Fruit fly (Drosophila melanogaster) whole organism, embryonic: ENCODE results near the gene THADA.
A peak's percentile ranks its signal among the peaks of the same experiment; 100 is the strongest.

Source experiments
- B-H1 ChIP-seq: fragments of 200-800 bp; sonication (Bioruptor generic); IDR thresholded peaks from 3 replicates; pipeline ENCODE4 v1.3.6; 2022; ENCODE audit warnings: missing biosample characterization, missing genetic modification characterization
- Bgb ChIP-seq: fragments of 200-800 bp; sonication (Bioruptor generic); IDR thresholded peaks from 2 replicates; pipeline ENCODE4 v1.3.6; 2022; ENCODE audit warnings: missing biosample characterization, missing genetic modification characterization; ENCODE audit not compliant: partially characterized antibody
- BtbVII ChIP-seq: fragments of 200-800 bp; sonication (Bioruptor generic); optimal IDR thresholded peaks from 3 replicates; lab custom pipeline; 2017; ENCODE audit warnings: missing biosample characterization, mild to moderate bottlenecking, missing genetic modification characterization
- CG10209 ChIP-seq: fragments of 200-800 bp; sonication (Bioruptor generic); optimal IDR thresholded peaks from 3 replicates; lab custom pipeline; 2017; ENCODE audit warnings: missing biosample characterization, mild to moderate bottlenecking, missing genetic modification characterization, missing genetic modification reagents
- CG11093 ChIP-seq: fragments of 200-800 bp; sonication (Bioruptor generic); IDR thresholded peaks from 3 replicates; pipeline ENCODE4 v1.3.6; 2022; ENCODE audit warnings: missing biosample characterization, missing genetic modification characterization
- CG12155 ChIP-seq: fragments of 200-800 bp; sonication (Bioruptor generic); optimal IDR thresholded peaks from 3 replicates; lab custom pipeline; 2016; ENCODE audit warnings: missing biosample characterization, missing genetic modification characterization
- CG12744 ChIP-seq: fragments of 200-800 bp; sonication (Bioruptor generic); optimal IDR thresholded peaks from 2 replicates; lab custom pipeline; 2016; ENCODE audit warnings: missing biosample characterization, missing genetic modification characterization
- CG13424 ChIP-seq: fragments of 200-800 bp; sonication (Bioruptor generic); optimal IDR thresholded peaks from 2 replicates; lab custom pipeline; 2019; ENCODE audit warnings: missing biosample characterization, mild to moderate bottlenecking, missing genetic modification characterization, moderate library complexity
- CG13894 ChIP-seq: fragments of 200-800 bp; sonication (Bioruptor generic); optimal IDR thresholded peaks from 3 replicates; lab custom pipeline; 2018; ENCODE audit warnings: missing biosample characterization, mild to moderate bottlenecking, missing genetic modification characterization, moderate library complexity
- CG15011 ChIP-seq: fragments of 200-800 bp; sonication (Bioruptor generic); optimal IDR thresholded peaks from 3 replicates; lab custom pipeline; 2018; ENCODE audit warnings: missing biosample characterization, mild to moderate bottlenecking, missing genetic modification characterization
- CG15601 ChIP-seq: fragments of 200-800 bp; sonication (Bioruptor generic); optimal IDR thresholded peaks from 3 replicates; lab custom pipeline; 2019; ENCODE audit warnings: missing biosample characterization, mild to moderate bottlenecking, missing genetic modification characterization, moderate library complexity
- CG16779 ChIP-seq: fragments of 200-800 bp; sonication (Bioruptor generic); IDR thresholded peaks from 2 replicates; pipeline ENCODE4 v1.3.6; 2022; ENCODE audit warnings: missing biosample characterization, missing genetic modification characterization
- CG17829 ChIP-seq: fragments of 200-800 bp; optimal IDR thresholded peaks from 2 replicates; lab custom pipeline; 2019; ENCODE audit warnings: missing biosample characterization, mild to moderate bottlenecking, missing genetic modification characterization, moderate library complexity
- CG2129 ChIP-seq: fragments of 200-800 bp; sonication (Bioruptor generic); IDR thresholded peaks from 2 replicates; pipeline ENCODE4 v1.3.6; 2022; ENCODE audit warnings: missing biosample characterization, missing genetic modification characterization; ENCODE audit not compliant: partially characterized antibody
- CG34376 ChIP-seq: fragments of 200-800 bp; sonication (Bioruptor generic); optimal IDR thresholded peaks from 2 replicates; lab custom pipeline; 2018; ENCODE audit warnings: missing biosample characterization, mild to moderate bottlenecking, missing genetic modification characterization
- CG4730 ChIP-seq: fragments of 200-800 bp; sonication (Bioruptor generic); IDR thresholded peaks from 2 replicates; pipeline ENCODE4 v1.3.6; 2022; ENCODE audit warnings: missing biosample characterization, missing genetic modification characterization
- CG7372 ChIP-seq: fragments of 200-800 bp; sonication (Bioruptor generic); IDR thresholded peaks from 2 replicates; pipeline ENCODE4 v1.3.6; 2022; ENCODE audit warnings: missing biosample characterization, missing genetic modification characterization
- CHES-1-like ChIP-seq: fragments of 200-800 bp; sonication (Bioruptor generic); optimal IDR thresholded peaks from 2 replicates; lab custom pipeline; 2016; ENCODE audit warnings: missing biosample characterization, missing genetic modification characterization
- D ChIP-seq, 2 experiments: fragments of 200-800 bp in 1 of 2; fragments of >200 bp in 1 of 2; sonication (Bioruptor generic) in 1 of 2; optimal IDR thresholded peaks; 2 replicates in 1 of 2; 3 replicates in 1 of 2; lab custom pipeline; 2017; ENCODE audit warnings: mild to moderate bottlenecking in 1 of 2, missing biosample characterization in 1 of 2, missing genetic modification characterization in 1 of 2, missing genetic modification reagents in 1 of 2
- Dek ChIP-seq: fragments of 200-800 bp; sonication (Bioruptor generic); optimal IDR thresholded peaks from 3 replicates; lab custom pipeline; 2019; ENCODE audit warnings: missing biosample characterization, mild to moderate bottlenecking, missing genetic modification characterization, moderate library complexity
- Dp ChIP-seq: fragments of 200-800 bp; sonication (Bioruptor generic); optimal IDR thresholded peaks from 2 replicates; lab custom pipeline; 2018; ENCODE audit warnings: missing biosample characterization, mild to moderate bottlenecking, missing genetic modification characterization, moderate library complexity
- E2f1 ChIP-seq: fragments of 200-800 bp; sonication (Bioruptor generic); IDR thresholded peaks from 2 replicates; pipeline ENCODE4 v1.3.6; 2022; ENCODE audit warnings: missing biosample characterization, missing genetic modification characterization
- GATAe ChIP-seq: fragments of 200-800 bp; sonication (Bioruptor generic); conservative IDR thresholded peaks from 2 replicates; pipeline ENCODE4 v1.3.6; 2022; ENCODE audit warnings: missing biosample characterization, missing genetic modification characterization
- Gug ChIP-seq: fragments of 200-800 bp; sonication (Bioruptor generic); IDR thresholded peaks from 4 replicates; pipeline ENCODE4 v1.3.6; 2022; ENCODE audit warnings: missing biosample characterization, missing genetic modification characterization
- Hmx ChIP-seq: fragments of 200-800 bp; sonication (Bioruptor generic); optimal IDR thresholded peaks from 2 replicates; lab custom pipeline; 2016; ENCODE audit warnings: missing biosample characterization, missing genetic modification characterization
- Hr39 ChIP-seq: fragments of >200 bp; optimal IDR thresholded peaks from 2 replicates; lab custom pipeline; 2017
- Meics ChIP-seq: fragments of 200-800 bp; sonication (Bioruptor generic); optimal IDR thresholded peaks from 2 replicates; lab custom pipeline; 2017; ENCODE audit warnings: missing biosample characterization, mild to moderate bottlenecking, missing genetic modification characterization
- NFAT ChIP-seq: fragments of 200-800 bp; sonication (Bioruptor generic); IDR thresholded peaks from 2 replicates; pipeline ENCODE4 v1.3.6; 2022; ENCODE audit warnings: missing biosample characterization, missing genetic modification characterization
- ap ChIP-seq: fragments of 200-800 bp; sonication (Bioruptor generic); IDR thresholded peaks from 2 replicates; pipeline ENCODE4 v1.3.6; 2022; ENCODE audit warnings: missing biosample characterization, missing genetic modification characterization
- ase ChIP-seq: fragments of 200-800 bp; sonication (Bioruptor generic); IDR thresholded peaks from 3 replicates; pipeline ENCODE4 v1.3.6; 2022; ENCODE audit warnings: missing biosample characterization, missing genetic modification characterization
- br ChIP-seq: fragments of >200 bp; optimal IDR thresholded peaks from 2 replicates; lab custom pipeline; 2017
- chm ChIP-seq: fragments of 200-800 bp; sonication (Bioruptor generic); IDR thresholded peaks from 2 replicates; pipeline ENCODE4 v1.3.6; 2022; ENCODE audit warnings: missing biosample characterization, missing genetic modification characterization
- danr ChIP-seq: fragments of 200-800 bp; sonication (Bioruptor generic); IDR thresholded peaks from 2 replicates; pipeline ENCODE4 v1.3.6; 2022; ENCODE audit warnings: missing biosample characterization, missing genetic modification characterization
- en ChIP-seq: fragments of 200-800 bp; sonication (Bioruptor generic); optimal IDR thresholded peaks from 2 replicates; lab custom pipeline; 2016; ENCODE audit warnings: missing biosample characterization, missing genetic modification characterization
- fd3F ChIP-seq: fragments of 200-800 bp; sonication (Bioruptor generic); optimal IDR thresholded peaks from 2 replicates; lab custom pipeline; 2018; ENCODE audit warnings: missing biosample characterization, mild to moderate bottlenecking, missing genetic modification characterization, moderate library complexity
- gro ChIP-seq: fragments of 200-800 bp; sonication (Bioruptor generic); optimal IDR thresholded peaks from 2 replicates; lab custom pipeline; 2016; ENCODE audit warnings: missing biosample characterization, missing genetic modification characterization
- ham ChIP-seq: fragments of 200-800 bp; sonication (Bioruptor generic); IDR thresholded peaks from 2 replicates; pipeline ENCODE4 v1.3.6; 2022; ENCODE audit warnings: missing biosample characterization, missing genetic modification characterization
- jigr1 ChIP-seq: fragments of 200-800 bp; sonication (Bioruptor generic); IDR thresholded peaks from 3 replicates; pipeline ENCODE4 v1.3.6; 2022; ENCODE audit warnings: missing biosample characterization, missing genetic modification characterization
- lmd ChIP-seq: fragments of 200-800 bp; sonication (Bioruptor generic); IDR thresholded peaks from 2 replicates; pipeline ENCODE4 v1.3.6; 2022; ENCODE audit warnings: missing biosample characterization, missing genetic modification characterization
- maf-S ChIP-seq: fragments of 200-800 bp; sonication (Bioruptor generic); optimal IDR thresholded peaks from 2 replicates; lab custom pipeline; 2016; ENCODE audit warnings: missing biosample characterization, missing genetic modification characterization
- sc ChIP-seq, 3 experiments: fragments of >200 bp in 2 of 3; fragments of 200-800 bp in 1 of 3; sonication (Bioruptor generic) in 1 of 3; optimal IDR thresholded peaks; 2 replicates in 2 of 3; 3 replicates in 1 of 3; lab custom pipeline; 2017; ENCODE audit warnings: mild to moderate bottlenecking in 1 of 3, missing biosample characterization in 1 of 3, missing genetic modification characterization in 1 of 3, missing genetic modification reagents in 1 of 3
- scrt ChIP-seq: fragments of 200-800 bp; sonication (Bioruptor generic); optimal IDR thresholded peaks from 2 replicates; lab custom pipeline; 2018; ENCODE audit warnings: missing biosample characterization, mild to moderate bottlenecking, missing genetic modification characterization, moderate library complexity
- slbo ChIP-seq: fragments of 200-800 bp; sonication (Bioruptor generic); IDR thresholded peaks from 2 replicates; pipeline ENCODE4 v1.3.6; 2022; ENCODE audit warnings: missing biosample characterization, missing genetic modification characterization
- sna ChIP-seq: fragments of 200-800 bp; sonication (Bioruptor generic); IDR thresholded peaks from 2 replicates; pipeline ENCODE4 v1.3.6; 2022; ENCODE audit warnings: missing biosample characterization, missing genetic modification characterization; ENCODE audit not compliant: partially characterized antibody
- trh ChIP-seq: fragments of 200-800 bp; sonication (Bioruptor generic); optimal IDR thresholded peaks from 2 replicates; lab custom pipeline; 2016; ENCODE audit warnings: missing biosample characterization, missing genetic modification characterization
- unc-4 ChIP-seq: fragments of 200-800 bp; sonication (Bioruptor generic); IDR thresholded peaks from 2 replicates; pipeline ENCODE4 v1.3.6; 2022; ENCODE audit warnings: missing biosample characterization, missing genetic modification characterization; ENCODE audit not compliant: partially characterized antibody
- vvl ChIP-seq: fragments of 200-800 bp; sonication (Bioruptor generic); IDR thresholded peaks from 2 replicates; pipeline ENCODE4 v1.3.6; 2022; ENCODE audit warnings: missing biosample characterization, missing genetic modification characterization
- wek ChIP-seq: fragments of 200-800 bp; sonication (Bioruptor generic); optimal IDR thresholded peaks from 3 replicates; lab custom pipeline; 2018; ENCODE audit warnings: missing biosample characterization, mild to moderate bottlenecking, missing genetic modification characterization, moderate library complexity
- zfh1 ChIP-seq: fragments of 200-800 bp; sonication (Bioruptor generic); IDR thresholded peaks from 3 replicates; pipeline ENCODE4 v1.3.6; 2022; ENCODE audit warnings: missing biosample characterization, missing genetic modification characterization

Gene THADA

DNA sequence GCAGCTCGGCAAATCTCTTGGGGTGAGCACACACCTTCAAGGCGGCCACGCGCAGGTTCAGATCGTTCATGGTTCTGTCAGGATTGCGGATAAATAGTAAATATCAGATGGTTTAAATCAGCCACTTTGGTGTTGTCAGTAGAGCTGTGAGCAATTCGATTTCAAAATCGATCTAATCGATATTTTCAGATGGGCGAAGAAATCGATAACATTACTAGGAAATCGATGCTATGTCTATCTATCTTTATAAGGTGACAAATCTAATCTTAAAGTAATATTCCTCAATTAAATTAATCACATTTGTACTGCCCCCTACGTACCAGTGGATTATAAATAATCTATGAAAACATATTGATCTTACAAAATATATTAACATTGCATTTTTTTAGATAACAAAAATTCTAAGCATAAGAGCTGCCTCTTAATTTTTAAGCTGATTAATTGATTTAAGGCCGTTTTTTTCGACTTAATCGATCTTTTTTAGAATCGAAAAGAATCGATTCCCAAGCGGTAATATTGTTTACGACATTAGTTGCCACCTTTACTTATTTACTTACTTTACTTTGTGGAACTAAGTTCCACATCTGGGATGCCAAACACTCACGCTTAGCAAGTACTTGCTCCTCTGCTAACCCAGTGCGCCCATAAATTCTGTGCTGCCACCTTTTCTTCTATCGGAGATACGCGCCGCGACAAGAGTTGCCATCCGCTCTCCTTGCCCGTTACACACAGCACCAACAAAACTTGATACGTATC lies at the start of gene THADA (continued):
- peak; percentile 43; the same call in 2 of the 4 replicates for TF ChIP-seq Gug
- no peak for TF ChIP-seq E2f1 (GFP tag; lab: Robert Waterston, UW)
- TF ChIP-seq lmd (GFP tag; lab: Robert Waterston, UW): no peak
- 0 out of 2 replicates have a peak, but pooled peaks have one; percentile 40 for TF ChIP-seq vvl (GFP tag; lab: Robert Waterston, UW)
- peak; percentile 44 for TF ChIP-seq CG13894 (tag; lab: Kevin White, UChicago)
- TF ChIP-seq sna (GFP tag; lab: Robert Waterston, UW): peak; percentile 91
- peak; percentile 39 for TF ChIP-seq CG15601 (tag; lab: Kevin White, UChicago)
- TF ChIP-seq B-H1 (GFP tag; lab: Robert Waterston, UW): peak; percentile 13; the same call in 1 of the 3 replicates
- TF ChIP-seq ap (GFP tag; lab: Robert Waterston, UW): no peak
- peak; percentile 36 for TF ChIP-seq CG17829
- peak; percentile 97 for TF ChIP-seq Bgb (GFP tag; lab: Robert Waterston, UW)
- TF ChIP-seq Hmx (GFP tag; lab: Kevin White, UChicago): no peak
- 0 out of 3 replicates have a peak, but pooled peaks have one; percentile 19 for TF ChIP-seq zfh1
- TF ChIP-seq Dek (tag; lab: Kevin White, UChicago): peak; percentile 39
- TF ChIP-seq en: no peak
- TF ChIP-seq wek (GFP tag; lab: Kevin White, UChicago): no peak
- no peak for TF ChIP-seq CG10209 (GFP tag; lab: Kevin White, UChicago)
- no peak for TF ChIP-seq CG34376 (GFP tag; lab: Kevin White, UChicago)
- TF ChIP-seq br (lab: Kevin White, UChicago): no peak
- no peak for TF ChIP-seq jigr1 (GFP tag; lab: Robert Waterston, UW)
- no peak for TF ChIP-seq fd3F (GFP tag; lab: Kevin White, UChicago)
- no peak for TF ChIP-seq Hr39 (lab: Kevin White, UChicago)
- no peak for TF ChIP-seq GATAe (GFP tag; lab: Robert Waterston, UW)
- peak; percentile 92; the same call in 1 of the 2 replicates for TF ChIP-seq CG2129 (GFP tag; lab: Robert Waterston, UW)
- TF ChIP-seq CG12744 (GFP tag; lab: Kevin White, UChicago): no peak
- TF ChIP-seq CG7372 (GFP tag; lab: Robert Waterston, UW): no peak
- TF ChIP-seq trh: no peak
- no peak for TF ChIP-seq ham (GFP tag; lab: Robert Waterston, UW)
- peak; percentile 36 for TF ChIP-seq CG13424
- no peak for TF ChIP-seq D (optimal IDR thresholded peaks at IDR 0.05; lab: Kevin White, UChicago)
- no peak for TF ChIP-seq D (GFP tag; optimal IDR thresholded peaks at IDR 0.05; lab: Kevin White, UChicago)
- TF ChIP-seq chm: no peak
- TF ChIP-seq maf-S (GFP tag; lab: Kevin White, UChicago): no peak
- 0 out of 2 replicates have a peak, but pooled peaks have one; percentile 27 for TF ChIP-seq CG4730 (GFP tag; lab: Robert Waterston, UW)
- TF ChIP-seq slbo: peak; percentile 37; the same call in 1 of the 2 replicates
- TF ChIP-seq CG16779 (GFP tag; lab: Robert Waterston, UW): 0 out of 2 replicates have a peak, but pooled peaks have one; percentile 7
- peak; percentile 51 for TF ChIP-seq NFAT
- TF ChIP-seq Dp (GFP tag; lab: Kevin White, UChicago): peak; percentile 60
- no peak for TF ChIP-seq CG15011 (GFP tag; lab: Kevin White, UChicago)
- TF ChIP-seq Meics (GFP tag; lab: Kevin White, UChicago): no peak
- TF ChIP-seq CG11093 (GFP tag; lab: Robert Waterston, UW): no peak
- peak; percentile 11 for TF ChIP-seq BtbVII (GFP tag; lab: Kevin White, UChicago)
- peak; percentile 76 for TF ChIP-seq gro (GFP tag; lab: Kevin White, UChicago)
- no peak for TF ChIP-seq ase
- no peak for TF ChIP-seq sc (optimal IDR thresholded peaks at IDR 0.05; lab: Kevin White, UChicago)
- no peak for TF ChIP-seq sc (GFP tag; optimal IDR thresholded peaks at IDR 0.05; lab: Kevin White, UChicago)
- peak; percentile 93 for TF ChIP-seq unc-4 (GFP tag; lab: Robert Waterston, UW)
- TF ChIP-seq danr (GFP tag; lab: Robert Waterston, UW): no peak
- no peak for TF ChIP-seq scrt (GFP tag; lab: Kevin White, UChicago)
- no peak for TF ChIP-seq CG12155 (GFP tag; lab: Kevin White, UChicago)
- TF ChIP-seq CHES-1-like (GFP tag; lab: Kevin White, UChicago): peak; percentile 52
